Worm (Caenorhabditis elegans): ENCODE data around the gene ikke-1.
A peak's percentile ranks its signal among the peaks of the same experiment; 100 is the strongest.

Gene ikke-1

ce11 chrIII:8997821-8998220 lies 52.7 kb downstream of the ikke-1 start:
- TF ChIP-seq elt-2 (tag; optimal IDR thresholded peaks at IDR 0.05) (peak; percentile 88), zip-5 (tag; optimal IDR thresholded peaks at IDR 0.05) (no peak)

DNA sequence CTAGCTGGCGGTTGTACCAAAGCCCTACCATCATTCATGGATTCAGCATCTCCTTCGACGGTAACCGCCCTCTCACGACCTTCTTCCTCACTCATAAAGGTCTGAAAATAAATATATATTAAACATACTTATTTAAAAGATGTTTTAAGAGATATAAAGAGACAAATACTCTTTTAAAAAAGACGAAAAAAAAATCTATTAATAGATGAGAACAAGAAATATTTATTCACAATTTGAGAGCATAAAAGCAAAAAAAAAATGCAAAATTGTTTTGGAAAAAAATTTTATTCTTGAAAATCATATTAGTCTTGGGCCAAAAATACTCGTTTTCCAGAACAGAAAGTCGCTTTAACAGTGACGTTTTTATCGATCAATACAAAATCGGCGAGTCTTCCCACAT lies 53.8 kb downstream of the ikke-1 start, which contains the start of gene skat-1:
Gene skat-1, minus strand, starts transcription at position 101 of the 400 bp plus-strand sequence.
- TF ChIP-seq sox-4 (tag; optimal IDR thresholded peaks at IDR 0.05), result no peak
- TF ChIP-seq unc-42 (tag; optimal IDR thresholded peaks at IDR 0.05), result no peak
- no peak for TF ChIP-seq pros-1 (tag; optimal IDR thresholded peaks at IDR 0.05)
- TF ChIP-seq unc-55 (GFP tag; optimal IDR thresholded peaks at IDR 0.05), result no peak
- TF ChIP-seq fax-1 (tag; optimal IDR thresholded peaks at IDR 0.05), result no peak
- TF ChIP-seq pha-4 (tag; optimal IDR thresholded peaks at IDR 0.05), result no peak
- no peak for TF ChIP-seq che-1 (tag; optimal IDR thresholded peaks at IDR 0.05)
- TF ChIP-seq eyg-1 (tag; optimal IDR thresholded peaks at IDR 0.05), result no peak
- TF ChIP-seq zip-5 (tag; optimal IDR thresholded peaks at IDR 0.05), result no peak
